Worm (Caenorhabditis elegans): Measurements from ENCODE around the gene Y67D2.5.

The Y67D2.5 gene

DNA sequence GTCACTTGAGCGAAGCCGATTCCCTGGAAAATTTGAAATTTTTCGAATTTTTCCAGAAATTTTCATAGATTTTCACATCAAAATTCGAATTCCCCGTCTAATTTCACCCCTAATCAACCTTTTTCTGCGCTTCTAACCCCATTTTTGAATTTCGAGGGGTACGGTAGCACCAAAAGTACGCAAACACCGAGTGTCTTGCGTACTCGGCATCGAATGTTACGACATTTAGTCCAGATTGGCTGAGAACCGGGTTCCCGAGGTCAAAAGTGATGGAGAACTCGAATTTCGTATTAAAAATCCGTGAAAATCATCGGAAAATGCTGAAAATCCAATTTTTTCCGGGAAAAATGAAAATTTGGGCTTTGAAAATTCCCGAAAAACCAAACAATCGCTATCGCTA lies 11.6 kb downstream of the Y67D2.5 start:
- TF ChIP-seq lsy-2 (tag; optimal IDR thresholded peaks at IDR 0.05) (peak; percentile 6), unc-62 (GFP tag; optimal IDR thresholded peaks at IDR 0.05) (no peak)

DNA sequence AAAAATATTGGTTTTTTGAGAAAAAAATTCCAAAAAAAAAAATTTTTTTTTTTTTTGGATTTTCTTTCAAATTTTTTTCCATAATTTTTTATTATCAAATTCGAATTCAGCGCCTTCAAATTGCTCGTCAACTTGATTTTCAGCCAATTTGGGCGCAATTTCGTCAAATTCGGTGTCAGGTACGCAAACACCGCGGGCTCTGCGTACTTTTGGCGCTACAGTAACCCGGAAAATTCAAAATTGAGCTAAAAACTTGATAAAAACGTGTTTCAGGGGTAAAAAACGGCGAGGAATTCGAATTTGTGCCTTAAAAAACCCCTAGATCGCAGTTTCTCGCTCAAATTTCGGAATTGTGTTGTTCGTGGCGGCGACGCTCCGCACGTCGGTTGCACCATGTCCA lies 20.1 kb downstream of the Y67D2.5 start:
- TF ChIP-seq lin-13 (tag; optimal IDR thresholded peaks at IDR 0.05) (peak; percentile 12), lin-32 (GFP tag; optimal IDR thresholded peaks at IDR 0.05) (no peak), unc-39 (tag; optimal IDR thresholded peaks at IDR 0.05) (no peak), lsy-2 (tag; optimal IDR thresholded peaks at IDR 0.05) (peak; percentile 66)

DNA sequence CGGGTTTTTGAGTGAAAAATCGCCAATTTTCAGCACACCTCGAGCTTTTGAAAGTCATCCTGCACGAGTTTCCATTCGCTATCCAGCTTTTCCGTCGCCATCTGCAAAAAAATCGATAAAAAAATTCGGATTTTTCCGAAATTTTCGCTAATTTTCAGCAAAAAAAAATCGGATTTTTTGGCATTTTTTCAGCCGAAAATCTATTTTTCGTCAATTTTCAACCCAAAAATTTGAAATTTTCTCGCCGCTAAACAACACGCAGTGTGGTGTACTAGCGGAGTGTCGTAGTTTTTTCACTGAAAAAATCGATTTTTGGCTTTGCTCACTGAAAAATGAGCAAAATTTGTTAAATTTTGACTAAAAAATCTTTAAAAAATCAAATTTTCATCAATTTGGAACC lies 22.2 kb downstream of the Y67D2.5 start, which contains the start of gene tmem-120:
Gene tmem-120, minus strand, starts transcription at position 101 of the 400 bp plus-strand sequence.
- TF ChIP-seq sptf-1 (tag; optimal IDR thresholded peaks at IDR 0.05): no peak
- TF ChIP-seq nhr-237 (tag; optimal IDR thresholded peaks at IDR 0.05): no peak
- no peak for TF ChIP-seq nhr-28 (tag; optimal IDR thresholded peaks at IDR 0.05)
- TF ChIP-seq tbx-8 (GFP tag; optimal IDR thresholded peaks at IDR 0.05): no peak
- no peak for TF ChIP-seq ztf-11 (tag; optimal IDR thresholded peaks at IDR 0.05)
- no peak for TF ChIP-seq nhr-2 (tag; optimal IDR thresholded peaks at IDR 0.05)
- TF ChIP-seq lsy-2 (tag; optimal IDR thresholded peaks at IDR 0.05): no peak
- TF ChIP-seq zip-8 (tag; optimal IDR thresholded peaks at IDR 0.05): no peak
- TF ChIP-seq drap-1 (GFP tag; optimal IDR thresholded peaks at IDR 0.05): no peak
- TF ChIP-seq mls-2 (tag; optimal IDR thresholded peaks at IDR 0.05): no peak
- TF ChIP-seq M03D4.4 (tag; optimal IDR thresholded peaks at IDR 0.05): no peak
- no peak for TF ChIP-seq nhr-12 (tag; optimal IDR thresholded peaks at IDR 0.05)
- TF ChIP-seq mab-5 (tag; optimal IDR thresholded peaks at IDR 0.05): no peak
- no peak for TF ChIP-seq flh-1 (GFP tag; optimal IDR thresholded peaks at IDR 0.05)
- TF ChIP-seq nhr-76 (tag; optimal IDR thresholded peaks at IDR 0.05): no peak
- no peak for TF ChIP-seq bed-3 (GFP tag; optimal IDR thresholded peaks at IDR 0.05)
- no peak for TF ChIP-seq unc-62 (GFP tag; optimal IDR thresholded peaks at IDR 0.05)
- no peak for TF ChIP-seq ham-2 (GFP tag; optimal IDR thresholded peaks at IDR 0.05)
- no peak for TF ChIP-seq elt-1 (tag; optimal IDR thresholded peaks at IDR 0.05; ENCODE audit: borderline replicate concordance, insufficient read depth)
- no peak for TF ChIP-seq lin-32 (GFP tag; optimal IDR thresholded peaks at IDR 0.05)

DNA sequence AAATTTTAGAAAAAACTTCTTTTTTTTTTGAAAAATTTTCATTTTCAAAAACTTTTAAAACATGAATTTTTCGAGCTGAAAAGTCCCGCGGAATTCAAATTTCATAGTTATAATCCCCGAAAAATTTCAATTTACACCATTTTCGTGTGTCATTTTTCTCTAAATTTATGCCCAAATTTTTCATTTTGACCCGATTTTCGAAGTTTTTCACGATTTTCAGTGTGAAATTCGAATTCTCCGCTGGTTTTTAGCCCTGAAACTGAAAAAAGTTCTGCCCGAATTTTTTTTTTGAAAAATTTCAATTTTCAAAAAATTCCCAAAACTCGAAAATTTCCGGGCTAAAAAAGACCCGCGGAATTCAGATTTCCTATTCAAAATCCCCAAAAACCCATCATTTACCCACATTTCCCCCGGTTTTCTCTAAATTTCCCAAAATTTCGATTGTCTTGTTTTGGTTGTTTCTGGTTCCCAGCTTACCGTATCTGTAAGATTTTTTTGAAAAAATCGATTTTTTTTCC lies 31.2 kb downstream of the Y67D2.5 start:
- TF ChIP-seq ceh-39 (tag; optimal IDR thresholded peaks at IDR 0.05) (no peak), bed-3 (GFP tag; optimal IDR thresholded peaks at IDR 0.05) (no peak), drap-1 (GFP tag; optimal IDR thresholded peaks at IDR 0.05) (no peak), tbx-8 (GFP tag; optimal IDR thresholded peaks at IDR 0.05) (no peak), cnd-1 (tag; optimal IDR thresholded peaks at IDR 0.05) (no peak), hlh-1 (tag; optimal IDR thresholded peaks at IDR 0.05) (no peak), lin-32 (GFP tag; optimal IDR thresholded peaks at IDR 0.05) (no peak), nhr-12 (tag; optimal IDR thresholded peaks at IDR 0.05) (no peak), lsy-2 (tag; optimal IDR thresholded peaks at IDR 0.05) (no peak), snpc-4 (tag; optimal IDR thresholded peaks at IDR 0.05) (no peak), unc-62 (GFP tag; optimal IDR thresholded peaks at IDR 0.05) (no peak), nhr-76 (tag; optimal IDR thresholded peaks at IDR 0.05) (no peak), ceh-83 (GFP tag; optimal IDR thresholded peaks at IDR 0.05) (no peak)

DNA sequence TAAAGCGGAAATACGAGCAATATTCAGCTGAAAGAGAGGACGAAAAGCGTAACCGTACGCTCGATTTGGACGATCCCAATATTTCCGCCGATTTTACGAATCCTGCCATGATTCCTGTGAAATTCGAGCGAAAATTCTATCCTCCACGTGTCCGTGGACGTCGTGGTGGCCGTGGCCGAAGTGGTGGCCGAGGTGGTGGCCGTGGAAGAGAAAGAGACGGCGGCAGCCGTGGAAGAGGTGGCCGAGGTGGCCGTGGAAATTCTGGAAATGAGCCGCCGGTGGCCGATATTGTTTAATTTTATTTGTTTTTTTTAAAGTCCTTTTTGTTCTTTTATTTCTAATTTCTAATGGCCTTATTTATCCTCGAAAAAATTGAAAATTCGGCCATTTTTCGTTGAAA lies 31.8 kb downstream of the Y67D2.5 start:
- TF ChIP-seq hlh-1 (tag; optimal IDR thresholded peaks at IDR 0.05): no peak
- no peak for TF ChIP-seq lin-32 (GFP tag; optimal IDR thresholded peaks at IDR 0.05)
- TF ChIP-seq lin-13 (tag; optimal IDR thresholded peaks at IDR 0.05): no peak
- TF ChIP-seq elt-3 (tag; optimal IDR thresholded peaks at IDR 0.05): no peak
- TF ChIP-seq drap-1 (GFP tag; optimal IDR thresholded peaks at IDR 0.05): no peak
- no peak for TF ChIP-seq tbx-8 (GFP tag; optimal IDR thresholded peaks at IDR 0.05)
- TF ChIP-seq zip-8 (tag; optimal IDR thresholded peaks at IDR 0.05): no peak
- TF ChIP-seq nhr-12 (tag; optimal IDR thresholded peaks at IDR 0.05): no peak
- no peak for TF ChIP-seq ceh-39 (tag; optimal IDR thresholded peaks at IDR 0.05)
- no peak for TF ChIP-seq unc-39 (tag; optimal IDR thresholded peaks at IDR 0.05)
- no peak for TF ChIP-seq unc-62 (GFP tag; optimal IDR thresholded peaks at IDR 0.05)
- no peak for TF ChIP-seq elt-1 (tag; optimal IDR thresholded peaks at IDR 0.05; ENCODE audit: borderline replicate concordance, insufficient read depth)
- no peak for TF ChIP-seq mls-2 (tag; optimal IDR thresholded peaks at IDR 0.05)
- TF ChIP-seq snpc-4 (tag; optimal IDR thresholded peaks at IDR 0.05): no peak
- TF ChIP-seq nhr-2 (tag; optimal IDR thresholded peaks at IDR 0.05): no peak
- no peak for TF ChIP-seq flh-1 (GFP tag; optimal IDR thresholded peaks at IDR 0.05)
- TF ChIP-seq nhr-76 (tag; optimal IDR thresholded peaks at IDR 0.05): no peak
- no peak for TF ChIP-seq pha-4 (tag; optimal IDR thresholded peaks at IDR 0.05)

Data from whole organism, mixed stage, embryonic.